Worm (Caenorhabditis elegans) whole organism, L1 larva: ENCODE results near the gene osg-1.

Experiments used
- C04F5.9 ChIP-seq: sonication (generic microtip); optimal IDR thresholded peaks from 2 replicates; lab custom pipeline; 2016; ENCODE audit warnings: missing genetic modification characterization, missing compliant biosample characterization
- C16A3.4 ChIP-seq: fragments of 150-350 bp; optimal IDR thresholded peaks from 2 replicates; lab custom pipeline; 2014; ENCODE audit warnings: missing biosample characterization, missing genetic modification characterization
- C34B4.2 ChIP-seq: sonication (generic microtip); optimal IDR thresholded peaks from 2 replicates; lab custom pipeline; 2017; ENCODE audit warnings: mild to moderate bottlenecking, missing genetic modification characterization, missing compliant biosample characterization
- aha-1 ChIP-seq: fragments of 150-350 bp; optimal IDR thresholded peaks from 2 replicates; lab custom pipeline; 2014; ENCODE audit warnings: missing biosample characterization, missing genetic modification characterization
- alr-1 ChIP-seq: fragments of 200-800 bp; sonication (Bioruptor generic); optimal IDR thresholded peaks from 2 replicates; lab custom pipeline; 2018; ENCODE audit warnings: borderline replicate concordance, mild to moderate bottlenecking, missing genetic modification characterization, missing compliant biosample characterization
- aly-2 ChIP-seq: fragments of 150-350 bp; optimal IDR thresholded peaks from 2 replicates; lab custom pipeline; 2014; ENCODE audit warnings: missing biosample characterization, missing genetic modification characterization
- ama-1 ChIP-seq: fragments of 150-350 bp; optimal IDR thresholded peaks from 2 replicates; lab custom pipeline; 2014
- ceh-63 ChIP-seq: fragments of 200-800 bp; sonication (Bioruptor generic); optimal IDR thresholded peaks from 2 replicates; lab custom pipeline; 2018; ENCODE audit warnings: mild to moderate bottlenecking, missing genetic modification characterization, missing compliant biosample characterization
- ceh-8 ChIP-seq: fragments of 200-800 bp; sonication (Bioruptor generic); optimal IDR thresholded peaks from 2 replicates; lab custom pipeline; 2018; ENCODE audit warnings: mild to moderate bottlenecking, missing genetic modification characterization, moderate library complexity, missing compliant biosample characterization
- ceh-82 ChIP-seq, 3 experiments: fragments of 150-350 bp in 1 of 3; sonication (generic microtip) in 2 of 3; optimal IDR thresholded peaks; 2 replicates each; lab custom pipeline; 2014 to 2017; ENCODE audit warnings: missing biosample characterization in 3 of 3, missing genetic modification characterization in 3 of 3
- dpl-1 ChIP-seq, 3 experiments: fragments of 150-350 bp in 2 of 3; sonication (generic microtip) in 1 of 3; optimal IDR thresholded peaks; 2 replicates each; lab custom pipeline; 2014 to 2017; ENCODE audit warnings: missing biosample characterization in 3 of 3, missing genetic modification characterization in 3 of 3, missing genetic modification reagents in 3 of 3
- dsc-1 ChIP-seq: sonication (generic microtip); optimal IDR thresholded peaks from 2 replicates; lab custom pipeline; 2016; ENCODE audit warnings: mild to moderate bottlenecking, missing genetic modification characterization, missing compliant biosample characterization
- efl-3 ChIP-seq: fragments of 200-800 bp; sonication (Bioruptor generic); optimal IDR thresholded peaks from 2 replicates; lab custom pipeline; 2018; ENCODE audit warnings: mild to moderate bottlenecking, missing genetic modification characterization, missing compliant biosample characterization
- egl-13 ChIP-seq: sonication (generic microtip); optimal IDR thresholded peaks from 2 replicates; lab custom pipeline; 2016; ENCODE audit warnings: missing genotype, missing genetic modification reagents, missing genetic modification characterization, missing compliant biosample characterization
- egl-27 ChIP-seq, 2 experiments: fragments of 150-350 bp in 1 of 2; sonication (generic microtip); optimal IDR thresholded peaks; 3 replicates each; lab custom pipeline; 2017 to 2018; ENCODE audit warnings: missing biosample characterization in 2 of 2, missing genetic modification characterization in 2 of 2, missing genetic modification reagents in 2 of 2
- fkh-10 ChIP-seq: sonication (generic microtip); optimal IDR thresholded peaks from 2 replicates; lab custom pipeline; 2017; ENCODE audit warnings: missing biosample characterization, missing genetic modification reagents, missing genetic modification characterization
- fkh-8 ChIP-seq: sonication (generic microtip); optimal IDR thresholded peaks from 2 replicates; lab custom pipeline; 2016; ENCODE audit warnings: mild to moderate bottlenecking, missing genetic modification characterization, missing compliant biosample characterization
- fos-1 ChIP-seq: fragments of 150-350 bp; optimal IDR thresholded peaks from 2 replicates; lab custom pipeline; 2014; ENCODE audit warnings: missing biosample characterization, missing genetic modification characterization
- hpl-2 ChIP-seq: fragments of 150-350 bp; optimal IDR thresholded peaks from 2 replicates; lab custom pipeline; 2014; ENCODE audit warnings: missing biosample characterization, missing genetic modification reagents, missing genetic modification characterization
- isw-1 ChIP-seq: fragments of 200-800 bp; sonication (Bioruptor generic); IDR thresholded peaks from 2 replicates; pipeline ENCODE4 v1.3.6; 2022; ENCODE audit warnings: missing genetic modification characterization, missing compliant biosample characterization
- lin-13 ChIP-seq: fragments of 150-350 bp; optimal IDR thresholded peaks from 2 replicates; lab custom pipeline; 2014; ENCODE audit warnings: missing biosample characterization, missing genetic modification reagents, missing genetic modification characterization
- lin-14 ChIP-seq: fragments of 200-800 bp; sonication (Bioruptor generic); optimal IDR thresholded peaks from 2 replicates; lab custom pipeline; 2018; ENCODE audit warnings: mild to moderate bottlenecking, missing genetic modification characterization, moderate library complexity, missing compliant biosample characterization
- lin-15B ChIP-seq: fragments of 150-350 bp; sonication (generic microtip); optimal IDR thresholded peaks from 3 replicates; lab custom pipeline; 2014; ENCODE audit warnings: missing biosample characterization, missing genetic modification characterization
- lin-35 ChIP-seq, 2 experiments: fragments of 150-350 bp; optimal IDR thresholded peaks; 2 replicates each; lab custom pipeline; 2014; ENCODE audit warnings: missing biosample characterization in 2 of 2, missing genetic modification characterization in 2 of 2, missing genetic modification reagents in 2 of 2
- lin-39 ChIP-seq: fragments of 150-350 bp; optimal IDR thresholded peaks from 2 replicates; lab custom pipeline; 2014; ENCODE audit warnings: missing biosample characterization, missing genetic modification reagents, missing genetic modification characterization
- lsy-2 ChIP-seq, 2 experiments: fragments of 150-350 bp; optimal IDR thresholded peaks; 2 replicates each; lab custom pipeline; 2014; ENCODE audit warnings: missing biosample characterization in 2 of 2, missing genetic modification characterization in 2 of 2
- mef-2 ChIP-seq: fragments of 150-350 bp; optimal IDR thresholded peaks from 2 replicates; lab custom pipeline; 2014; ENCODE audit warnings: missing biosample characterization, missing genetic modification characterization
- nhr-12 ChIP-seq: sonication (generic microtip); optimal IDR thresholded peaks from 2 replicates; lab custom pipeline; 2017; ENCODE audit warnings: missing biosample characterization, missing genetic modification characterization
- nhr-19 ChIP-seq: fragments of 200-800 bp; sonication (Bioruptor generic); conservative IDR thresholded peaks from 2 replicates; pipeline ENCODE4 v1.3.6; 2022; ENCODE audit warnings: missing genetic modification characterization, missing compliant biosample characterization
- nhr-20 ChIP-seq: sonication (generic microtip); optimal IDR thresholded peaks from 2 replicates; lab custom pipeline; 2016; ENCODE audit warnings: mild to moderate bottlenecking, missing genetic modification characterization, missing compliant biosample characterization
- nhr-237 ChIP-seq: fragments of 150-350 bp; optimal IDR thresholded peaks from 2 replicates; lab custom pipeline; 2014; ENCODE audit warnings: missing biosample characterization, missing genetic modification characterization
- nhr-28 ChIP-seq: fragments of 150-350 bp; optimal IDR thresholded peaks from 2 replicates; lab custom pipeline; 2014; ENCODE audit warnings: missing biosample characterization, missing genetic modification characterization
- nhr-47 ChIP-seq: sonication (generic microtip); optimal IDR thresholded peaks from 2 replicates; lab custom pipeline; 2016; ENCODE audit warnings: mild to moderate bottlenecking, missing genetic modification characterization, moderate library complexity, missing compliant biosample characterization
- nhr-71 ChIP-seq: sonication (generic microtip); optimal IDR thresholded peaks from 2 replicates; lab custom pipeline; 2016; ENCODE audit warnings: mild to moderate bottlenecking, missing genetic modification characterization, moderate library complexity, missing compliant biosample characterization
- nhr-77 ChIP-seq: fragments of 150-350 bp; optimal IDR thresholded peaks from 2 replicates; lab custom pipeline; 2014; ENCODE audit warnings: missing biosample characterization, missing genetic modification characterization
- nhr-84 ChIP-seq: sonication (generic microtip); optimal IDR thresholded peaks from 2 replicates; lab custom pipeline; 2017; ENCODE audit warnings: missing biosample characterization, missing genetic modification characterization
- nhr-85 ChIP-seq: sonication (generic microtip); peaks from one replicate; lab custom pipeline; 2016; ENCODE audit warnings: missing genetic modification characterization, inconsistent platforms, missing compliant biosample characterization
- pqm-1 ChIP-seq: sonication (generic microtip); optimal IDR thresholded peaks from 3 replicates; lab custom pipeline; 2017; ENCODE audit warnings: missing biosample characterization, missing genetic modification characterization
- rnt-1 ChIP-seq: sonication (generic microtip); optimal IDR thresholded peaks from 2 replicates; lab custom pipeline; 2016; ENCODE audit warnings: mild to moderate bottlenecking, missing genetic modification characterization, moderate library complexity, missing compliant biosample characterization
- sox-4 ChIP-seq: sonication (generic microtip); optimal IDR thresholded peaks from 2 replicates; lab custom pipeline; 2016; ENCODE audit warnings: missing genetic modification characterization, missing compliant biosample characterization
- sptf-1 ChIP-seq: fragments of 150-350 bp; optimal IDR thresholded peaks from 2 replicates; lab custom pipeline; 2014; ENCODE audit warnings: missing biosample characterization, missing genetic modification characterization
- sup-37 ChIP-seq: fragments of 200-800 bp; sonication (Bioruptor generic); optimal IDR thresholded peaks from 2 replicates; lab custom pipeline; 2018; ENCODE audit warnings: mild to moderate bottlenecking, missing genetic modification characterization, missing compliant biosample characterization
- swsn-7 ChIP-seq: sonication (generic microtip); optimal IDR thresholded peaks from 2 replicates; lab custom pipeline; 2016; ENCODE audit warnings: missing genetic modification characterization, missing compliant biosample characterization
- tbx-2 ChIP-seq: sonication (generic microtip); optimal IDR thresholded peaks from 2 replicates; lab custom pipeline; 2016; ENCODE audit warnings: missing genetic modification characterization, missing compliant biosample characterization
- tlp-1 ChIP-seq: fragments of 150-350 bp; optimal IDR thresholded peaks from 2 replicates; lab custom pipeline; 2014; ENCODE audit warnings: missing biosample characterization, missing genetic modification characterization
- unc-30 ChIP-seq: sonication (generic microtip); optimal IDR thresholded peaks from 2 replicates; lab custom pipeline; 2017; ENCODE audit warnings: missing biosample characterization, missing genetic modification characterization
- unc-62 ChIP-seq: fragments of 150-350 bp; optimal IDR thresholded peaks from 2 replicates; lab custom pipeline; 2014; ENCODE audit warnings: missing biosample characterization, missing genetic modification reagents, missing genetic modification characterization
- unc-86 ChIP-seq: sonication (generic microtip); optimal IDR thresholded peaks from 2 replicates; lab custom pipeline; 2016; ENCODE audit warnings: missing genetic modification characterization, missing compliant biosample characterization
- unc-98 ChIP-seq: fragments of 200-800 bp; sonication (Bioruptor generic); IDR thresholded peaks from 2 replicates; pipeline ENCODE4 v1.3.6; 2022; ENCODE audit warnings: missing genetic modification characterization, missing compliant biosample characterization
- xbp-1 ChIP-seq: sonication (generic microtip); optimal IDR thresholded peaks from 2 replicates; lab custom pipeline; 2016; ENCODE audit warnings: missing genetic modification characterization, missing compliant biosample characterization
- zag-1 ChIP-seq: fragments of 150-350 bp; optimal IDR thresholded peaks from 2 replicates; lab custom pipeline; 2014; ENCODE audit warnings: missing biosample characterization, missing genetic modification characterization
- ztf-11 ChIP-seq, 2 experiments: sonication (generic microtip); optimal IDR thresholded peaks; 2 replicates each; lab custom pipeline; 2016 to 2017; ENCODE audit warnings: missing genetic modification characterization in 2 of 2, missing biosample characterization in 1 of 2, missing compliant biosample characterization in 1 of 2

The osg-1 gene

DNA sequence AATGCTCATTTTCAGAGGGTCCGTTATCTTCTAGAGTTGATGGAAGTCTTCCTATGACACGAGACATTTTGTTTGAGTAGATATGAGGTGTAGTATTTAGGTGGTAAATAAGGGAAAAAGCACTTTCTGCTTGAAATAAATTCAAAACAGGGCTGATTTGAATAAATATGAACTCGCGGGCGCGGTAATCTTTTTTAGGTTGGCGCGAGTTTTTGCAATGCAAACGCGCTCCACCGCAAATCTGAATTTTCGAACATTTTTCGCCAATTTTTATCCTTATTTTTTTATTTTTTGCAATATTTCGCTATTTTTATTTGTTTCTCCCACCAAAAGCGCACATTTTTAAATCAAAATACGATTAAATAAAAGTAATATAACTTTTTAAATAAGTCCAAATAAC, 39.2 kb upstream of the osg-1 start, which contains the start of gene skpt-1 (continued):
- 0 out of 2 replicates have a peak, but pooled peaks have one; percentile 16 for TF ChIP-seq nhr-19 (GFP tag; lab: Robert Waterston, UW)
- TF ChIP-seq ceh-63 (GFP tag; lab: Kevin White, UChicago) = no peak
- TF ChIP-seq fkh-10 (GFP tag; lab: Kevin White, UChicago) = no peak
- no peak for TF ChIP-seq sptf-1 (tag; lab: Kevin White, UChicago)
- no peak for TF ChIP-seq nhr-77 (tag; lab: Kevin White, UChicago)
- peak; percentile 36 for TF ChIP-seq nhr-71 (tag; lab: Kevin White, UChicago)
- no peak for TF ChIP-seq isw-1 (GFP tag; lab: Robert Waterston, UW)
- TF ChIP-seq lsy-2 (tag; optimal IDR thresholded peaks at IDR 0.05; lab: Kevin White, UChicago) = peak; percentile 29 to 84
- no peak for TF ChIP-seq aly-2 (tag; lab: Kevin White, UChicago)
- TF ChIP-seq nhr-12 = no peak
- peak; percentile 45 for TF ChIP-seq lin-15B (tag; lab: Kevin White, UChicago)
- TF ChIP-seq pqm-1 (tag; lab: Kevin White, UChicago) = no peak
- peak; percentile 44 for TF ChIP-seq C16A3.4 (tag; lab: Kevin White, UChicago)
- no peak for TF ChIP-seq nhr-237 (tag; lab: Kevin White, UChicago)
- TF ChIP-seq unc-86 = no peak
- TF ChIP-seq aha-1 (tag; lab: Kevin White, UChicago) = no peak
- no peak for TF ChIP-seq egl-13 (tag; lab: Kevin White, UChicago)
- TF ChIP-seq lin-39 (tag; lab: Kevin White, UChicago) = no peak
- no peak for TF ChIP-seq efl-3 (GFP tag; lab: Kevin White, UChicago)
- no peak for TF ChIP-seq hpl-2 (GFP tag; lab: Kevin White, UChicago)
- no peak for TF ChIP-seq tbx-2 (tag; lab: Kevin White, UChicago)
- TF ChIP-seq nhr-85 (tag; lab: Kevin White, UChicago) = peak; percentile 16
- no peak for TF ChIP-seq nhr-28
- no peak for TF ChIP-seq C04F5.9 (tag; lab: Kevin White, UChicago)
- TF ChIP-seq ama-1 (lab: Kevin White, UChicago) = no peak
- no peak for TF ChIP-seq unc-62
- TF ChIP-seq rnt-1 (tag; lab: Kevin White, UChicago) = peak; percentile 17
- no peak for TF ChIP-seq alr-1
- peak; percentile 79 to 89 (median 86) for TF ChIP-seq dpl-1 (GFP tag; optimal IDR thresholded peaks at IDR 0.05; lab: Kevin White, UChicago)
- TF ChIP-seq sup-37 (GFP tag; lab: Kevin White, UChicago) = no peak
- no peak for TF ChIP-seq ztf-11 (tag; optimal IDR thresholded peaks at IDR 0.05; lab: Kevin White, UChicago)
- no peak for TF ChIP-seq sox-4
- TF ChIP-seq C34B4.2 (tag; lab: Kevin White, UChicago) = no peak
- TF ChIP-seq fos-1 (tag; lab: Kevin White, UChicago) = no peak
- no peak for TF ChIP-seq unc-30 (tag; lab: Kevin White, UChicago)
- TF ChIP-seq zag-1 (tag; lab: Kevin White, UChicago) = no peak
- TF ChIP-seq ceh-8 (GFP tag; lab: Kevin White, UChicago) = no peak
- TF ChIP-seq unc-98 (GFP tag; lab: Robert Waterston, UW) = no peak
- no peak for TF ChIP-seq dsc-1 (tag; lab: Kevin White, UChicago)
- peak; percentile 33 for TF ChIP-seq nhr-47 (tag; lab: Kevin White, UChicago)
- TF ChIP-seq lin-13 (GFP tag; lab: Kevin White, UChicago) = no peak
- peak; percentile 32 for TF ChIP-seq lin-14
- TF ChIP-seq, all 84 proteins: peak for 19

- TF ChIP-seq lin-15B (tag; lab: Kevin White, UChicago) (peak; percentile 19), swsn-7 (tag; lab: Kevin White, UChicago) (peak; percentile 56), nhr-20 (tag; lab: Kevin White, UChicago) (peak; percentile 50), aly-2 (tag; lab: Kevin White, UChicago) (no peak), lin-14 (peak; percentile 80), ceh-82 (tag; optimal IDR thresholded peaks at IDR 0.05; lab: Kevin White, UChicago) (peak; percentile 9 to 58 (median 49)), sox-4 (no peak), rnt-1 (tag; lab: Kevin White, UChicago) (peak; percentile 83), lsy-2 (tag; optimal IDR thresholded peaks at IDR 0.05; lab: Kevin White, UChicago) (peak; percentile 73 to 85), lin-35 (GFP tag; optimal IDR thresholded peaks at IDR 0.05; lab: Kevin White, UChicago) (peak; percentile 65 to 69), unc-62 (no peak), xbp-1 (tag; lab: Kevin White, UChicago) (peak; percentile 32), egl-27 (tag; optimal IDR thresholded peaks at IDR 0.05; lab: Kevin White, UChicago) (no peak), nhr-77 (tag; lab: Kevin White, UChicago) (peak; percentile 14), nhr-84 (tag; lab: Kevin White, UChicago) (no peak), nhr-47 (tag; lab: Kevin White, UChicago) (peak; percentile 69), mef-2 (tag; lab: Kevin White, UChicago) (no peak), fkh-8 (tag; lab: Kevin White, UChicago) (peak; percentile 67), egl-13 (tag; lab: Kevin White, UChicago) (no peak), tlp-1 (tag; lab: Kevin White, UChicago) (no peak)
Observed at ce11 chrIII:5449762-5450308, 37.5 kb upstream of the osg-1 start, which contains the start of gene F48E8.8. Gene F48E8.8, minus strand, starts transcription at chrIII:5449812.
